Fruit fly (Drosophila melanogaster): Measurements from ENCODE around the gene Mau2.

Gene Mau2

dm6 chr3R:15208712-15209499, at the start of gene Mau2, which contains the start of gene Spn88Eb:
Gene Mau2, plus strand, starts transcription at chr3R:15209204.
Gene Spn88Eb, minus strand, starts transcription at chr3R:15208762.
- TF ChIP-seq CG31441 (GFP tag; IDR thresholded peaks at IDR 0.05), result peak; percentile 100
- peak; percentile 81 for TF ChIP-seq CG30403 (GFP tag; optimal IDR thresholded peaks at IDR 0.05)
- peak; percentile 90 for TF ChIP-seq CG2712 (tag; optimal IDR thresholded peaks at IDR 0.05)
- no peak for TF ChIP-seq CG2889 (GFP tag; IDR thresholded peaks at IDR 0.05)
- TF ChIP-seq phol (tag; optimal IDR thresholded peaks at IDR 0.05), result peak; percentile 64
- TF ChIP-seq dpn (GFP tag; optimal IDR thresholded peaks at IDR 0.05), result peak; percentile 70 to 76
- TF ChIP-seq Xrp1 (GFP tag; IDR thresholded peaks at IDR 0.05), result peak; percentile 78
- peak; percentile 56; the same call in 2 of the 3 replicates for TF ChIP-seq croc (GFP tag; conservative IDR thresholded peaks at IDR 0.05)
- peak; percentile 39; the same call in 1 of the 2 replicates for TF ChIP-seq tna (GFP tag; IDR thresholded peaks at IDR 0.05; ENCODE audit: partially characterized antibody)
- TF ChIP-seq CG10462 (GFP tag; optimal IDR thresholded peaks at IDR 0.05), result no peak
- TF ChIP-seq tin (GFP tag; optimal IDR thresholded peaks at IDR 0.05), result peak; percentile 69
- no peak for TF ChIP-seq gt (GFP tag; IDR thresholded peaks at IDR 0.05)
- TF ChIP-seq CG11093 (GFP tag; IDR thresholded peaks at IDR 0.05), result no peak; the same call in 2 of the 3 replicates
- peak; percentile 60 for TF ChIP-seq CG13424 (tag; optimal IDR thresholded peaks at IDR 0.05)
- TF ChIP-seq Doc3 (GFP tag; IDR thresholded peaks at IDR 0.05; ENCODE audit: partially characterized antibody), result peak; percentile 55; the same call in 2 of the 3 replicates
- TF ChIP-seq NFAT (GFP tag; IDR thresholded peaks at IDR 0.05), result peak; percentile 90
- TF ChIP-seq zfh1 (GFP tag; IDR thresholded peaks at IDR 0.05), result peak; percentile 76
- peak; percentile 40; the same call in 1 of the 2 replicates for TF ChIP-seq sens-2 (GFP tag; IDR thresholded peaks at IDR 0.05)
- peak; percentile 52; the same call in 1 of the 2 replicates for TF ChIP-seq chm (GFP tag; IDR thresholded peaks at IDR 0.05)
- TF ChIP-seq MESR4 (GFP tag; optimal IDR thresholded peaks at IDR 0.05), result peak; percentile 67
- no peak for TF ChIP-seq gcm2 (GFP tag; optimal IDR thresholded peaks at IDR 0.05)
- TF ChIP-seq CG17568 (GFP tag; optimal IDR thresholded peaks at IDR 0.05), result no peak
- TF ChIP-seq Nf-YA (GFP tag; IDR thresholded peaks at IDR 0.05), result 0 out of 2 replicates have a peak, but pooled peaks have one; percentile 30
- no peak for TF ChIP-seq CG7357 (GFP tag; IDR thresholded peaks at IDR 0.05)
- TF ChIP-seq CG2129 (GFP tag; IDR thresholded peaks at IDR 0.05; ENCODE audit: partially characterized antibody), result no peak; the same call in 1 of the 2 replicates
- TF ChIP-seq hbn (GFP tag; IDR thresholded peaks at IDR 0.05; ENCODE audit: partially characterized antibody), result peak; percentile 68
- peak; percentile 94 for TF ChIP-seq sob (GFP tag; IDR thresholded peaks at IDR 0.05)
- TF ChIP-seq CG9932 (GFP tag; IDR thresholded peaks at IDR 0.05), result peak; percentile 95
- TF ChIP-seq CkIIα-i1 (GFP tag; IDR thresholded peaks at IDR 0.05), result no peak
- peak; percentile 83 for TF ChIP-seq lmd (GFP tag; IDR thresholded peaks at IDR 0.05)
- no peak for TF ChIP-seq Hey (tag; optimal IDR thresholded peaks at IDR 0.05)
- TF ChIP-seq caup (GFP tag; optimal IDR thresholded peaks at IDR 0.05; ENCODE audit: severe bottlenecking), result peak; percentile 67
- peak; percentile 61 for TF ChIP-seq ems (GFP tag; optimal IDR thresholded peaks at IDR 0.05)
- TF ChIP-seq amos (GFP tag; IDR thresholded peaks at IDR 0.05; ENCODE audit: partially characterized antibody), result peak; percentile 79
- TF ChIP-seq esg (GFP tag; conservative IDR thresholded peaks at IDR 0.05), result 0 out of 2 replicates have a peak, but pooled peaks have one; percentile 16
- peak; percentile 37 for TF ChIP-seq Dp (GFP tag; optimal IDR thresholded peaks at IDR 0.05)
- peak; percentile 49 for TF ChIP-seq trem (tag; optimal IDR thresholded peaks at IDR 0.05)
- no peak for TF ChIP-seq Hmr (GFP tag; optimal IDR thresholded peaks at IDR 0.05)
- TF ChIP-seq CG16779 (GFP tag; IDR thresholded peaks at IDR 0.05), result 0 out of 2 replicates have a peak, but pooled peaks have one; percentile 38
- no peak for TF ChIP-seq Hmx (GFP tag; optimal IDR thresholded peaks at IDR 0.05)
- peak; percentile 21 for TF ChIP-seq Bteb2 (GFP tag; optimal IDR thresholded peaks at IDR 0.05)
- no peak for TF ChIP-seq ERR (GFP tag; optimal IDR thresholded peaks at IDR 0.05)
- peak; percentile 97 for TF ChIP-seq MBD-R2 (GFP tag; IDR thresholded peaks at IDR 0.05)
- TF ChIP-seq CG18476 (GFP tag; optimal IDR thresholded peaks at IDR 0.05), result peak; percentile 13
- TF ChIP-seq Rx (GFP tag; IDR thresholded peaks at IDR 0.05), result peak; percentile 67
- TF ChIP-seq Atf3 (GFP tag; optimal IDR thresholded peaks at IDR 0.05), result no peak
- TF ChIP-seq CG14050 (GFP tag; IDR thresholded peaks at IDR 0.05), result peak; percentile 34; the same call in 2 of the 3 replicates
- peak; percentile 87 for TF ChIP-seq B-H2 (GFP tag; optimal IDR thresholded peaks at IDR 0.05)
- TF ChIP-seq BEAF-32 (GFP tag; optimal IDR thresholded peaks at IDR 0.05), result peak; percentile 82

All from whole organism, embryonic.